Fruit fly (Drosophila melanogaster) whole organism, embryonic: Measurements from ENCODE around the gene CG11382.

ENCODE experiments used
- CG10267 ChIP-seq: fragments of 200-800 bp; sonication (Bioruptor generic); optimal IDR thresholded peaks from 2 replicates; lab custom pipeline; 2018; ENCODE audit warnings: missing biosample characterization, mild to moderate bottlenecking, missing genetic modification characterization, moderate library complexity
- CG11504 ChIP-seq: fragments of 200-800 bp; sonication (Bioruptor generic); optimal IDR thresholded peaks from 3 replicates; lab custom pipeline; 2019; ENCODE audit warnings: missing biosample characterization, mild to moderate bottlenecking, missing genetic modification characterization, moderate library complexity
- CG14050 ChIP-seq: fragments of 200-800 bp; sonication (Bioruptor generic); IDR thresholded peaks from 3 replicates; pipeline ENCODE4 v1.3.6; 2022; ENCODE audit warnings: missing biosample characterization, missing genetic modification characterization
- CG16815 ChIP-seq: fragments of 200-800 bp; sonication (Bioruptor generic); optimal IDR thresholded peaks from 3 replicates; lab custom pipeline; 2017; ENCODE audit warnings: missing biosample characterization, mild to moderate bottlenecking, missing genetic modification characterization
- CG18599 ChIP-seq: fragments of 200-800 bp; sonication (Bioruptor generic); optimal IDR thresholded peaks from 3 replicates; lab custom pipeline; 2017; ENCODE audit warnings: missing biosample characterization, missing genetic modification characterization, mild to moderate bottlenecking, moderate library complexity, missing genetic modification reagents
- CG2678 ChIP-seq: fragments of 200-800 bp; sonication (Bioruptor generic); optimal IDR thresholded peaks from 3 replicates; lab custom pipeline; 2019; ENCODE audit warnings: missing biosample characterization, mild to moderate bottlenecking, missing genetic modification characterization, moderate library complexity
- CG34224 ChIP-seq: fragments of 200-800 bp; sonication (Bioruptor generic); IDR thresholded peaks from 3 replicates; pipeline ENCODE4 v1.3.6; 2022; ENCODE audit warnings: missing biosample characterization, missing genetic modification characterization; ENCODE audit not compliant: partially characterized antibody
- CG34376 ChIP-seq: fragments of 200-800 bp; sonication (Bioruptor generic); optimal IDR thresholded peaks from 2 replicates; lab custom pipeline; 2018; ENCODE audit warnings: missing biosample characterization, mild to moderate bottlenecking, missing genetic modification characterization
- CG3838 ChIP-seq: fragments of 200-800 bp; sonication (Bioruptor generic); optimal IDR thresholded peaks from 3 replicates; lab custom pipeline; 2016; ENCODE audit warnings: missing biosample characterization, missing genetic modification characterization
- CG3995 ChIP-seq: fragments of 200-800 bp; sonication (Bioruptor generic); optimal IDR thresholded peaks from 3 replicates; lab custom pipeline; 2016; ENCODE audit warnings: missing biosample characterization, missing genetic modification characterization
- CG4282 ChIP-seq: fragments of 200-800 bp; sonication (Bioruptor generic); optimal IDR thresholded peaks from 2 replicates; lab custom pipeline; 2016; ENCODE audit warnings: missing biosample characterization, missing genetic modification characterization
- CG4707 ChIP-seq: fragments of 200-800 bp; sonication (Bioruptor generic); optimal IDR thresholded peaks from 2 replicates; lab custom pipeline; 2018; ENCODE audit warnings: missing biosample characterization, mild to moderate bottlenecking, missing genetic modification characterization, moderate library complexity
- CG7556 ChIP-seq: fragments of 200-800 bp; sonication (Bioruptor generic); optimal IDR thresholded peaks from 2 replicates; lab custom pipeline; 2017; ENCODE audit warnings: missing biosample characterization, mild to moderate bottlenecking, missing genetic modification characterization
- CG8478 ChIP-seq: fragments of >200 bp; optimal IDR thresholded peaks from 2 replicates; lab custom pipeline; 2018
- CG9727 ChIP-seq: fragments of 200-800 bp; sonication (Bioruptor generic); optimal IDR thresholded peaks from 3 replicates; lab custom pipeline; 2017; ENCODE audit warnings: missing biosample characterization, mild to moderate bottlenecking, missing genetic modification characterization
- CTCF ChIP-seq: fragments of 200-800 bp; sonication (Bioruptor generic); optimal IDR thresholded peaks from 2 replicates; lab custom pipeline; 2017; ENCODE audit warnings: missing biosample characterization, mild to moderate bottlenecking, missing genetic modification characterization, moderate library complexity
- D19B ChIP-seq: fragments of 200-800 bp; sonication (Bioruptor generic); optimal IDR thresholded peaks from 2 replicates; lab custom pipeline; 2017; ENCODE audit warnings: missing biosample characterization, mild to moderate bottlenecking, missing genetic modification characterization
- Ets65A ChIP-seq: fragments of 200-800 bp; sonication (Bioruptor generic); peaks from one replicate; lab custom pipeline; 2016; ENCODE audit warnings: missing biosample characterization, missing genetic modification characterization
- Fer1 ChIP-seq: fragments of 200-800 bp; sonication (Bioruptor generic); optimal IDR thresholded peaks from 2 replicates; lab custom pipeline; 2017; ENCODE audit warnings: missing biosample characterization, mild to moderate bottlenecking, missing genetic modification characterization
- Nf-YB ChIP-seq: fragments of 200-800 bp; sonication (Bioruptor generic); optimal IDR thresholded peaks from 3 replicates; lab custom pipeline; 2019; ENCODE audit warnings: missing biosample characterization, mild to moderate bottlenecking, missing genetic modification characterization, moderate library complexity
- Nf-YC ChIP-seq: fragments of 200-800 bp; optimal IDR thresholded peaks from 3 replicates; lab custom pipeline; 2019; ENCODE audit warnings: missing biosample characterization, mild to moderate bottlenecking, missing genetic modification characterization, moderate library complexity
- Xrp1 ChIP-seq: fragments of 200-800 bp; sonication (Bioruptor generic); IDR thresholded peaks from 2 replicates; pipeline ENCODE4 v1.3.6; 2022; ENCODE audit warnings: missing biosample characterization, missing genetic modification characterization
- bsh ChIP-seq, 2 experiments: fragments of 200-800 bp; sonication (Bioruptor generic); optimal IDR thresholded peaks; 2 replicates each; lab custom pipeline; 2017 to 2018; ENCODE audit warnings: mild to moderate bottlenecking in 2 of 2, missing biosample characterization in 2 of 2, missing genetic modification characterization in 2 of 2, moderate library complexity in 1 of 2
- crol ChIP-seq: fragments of 200-800 bp; sonication (Bioruptor generic); IDR thresholded peaks from 2 replicates; pipeline ENCODE4 v1.3.6; 2022; ENCODE audit warnings: missing biosample characterization, missing genetic modification characterization
- exex ChIP-seq: fragments of 200-800 bp; sonication (Bioruptor generic); optimal IDR thresholded peaks from 4 replicates; lab custom pipeline; 2018; ENCODE audit warnings: missing biosample characterization, mild to moderate bottlenecking, missing genetic modification characterization, moderate library complexity
- klu ChIP-seq: fragments of 200-800 bp; sonication (Bioruptor generic); IDR thresholded peaks from 2 replicates; pipeline ENCODE4 v1.3.6; 2022; ENCODE audit warnings: missing biosample characterization, missing genetic modification characterization
- lmd ChIP-seq: fragments of 200-800 bp; sonication (Bioruptor generic); IDR thresholded peaks from 2 replicates; pipeline ENCODE4 v1.3.6; 2022; ENCODE audit warnings: missing biosample characterization, missing genetic modification characterization
- pnt ChIP-seq: fragments of 200-800 bp; sonication (Bioruptor generic); optimal IDR thresholded peaks from 3 replicates; lab custom pipeline; 2016; ENCODE audit warnings: missing biosample characterization, missing genetic modification characterization
- row ChIP-seq: fragments of 200-800 bp; sonication (Bioruptor generic); IDR thresholded peaks from 3 replicates; pipeline ENCODE4 v1.3.6; 2022; ENCODE audit warnings: missing biosample characterization, missing genetic modification characterization
- run ChIP-seq: fragments of 200-800 bp; sonication (Bioruptor generic); optimal IDR thresholded peaks from 3 replicates; lab custom pipeline; 2018; ENCODE audit warnings: missing biosample characterization, mild to moderate bottlenecking, missing genetic modification characterization
- sna ChIP-seq: fragments of 200-800 bp; sonication (Bioruptor generic); IDR thresholded peaks from 2 replicates; pipeline ENCODE4 v1.3.6; 2022; ENCODE audit warnings: missing biosample characterization, missing genetic modification characterization; ENCODE audit not compliant: partially characterized antibody
- sr ChIP-seq: fragments of 200-800 bp; sonication (Bioruptor generic); IDR thresholded peaks from 3 replicates; pipeline ENCODE4 v1.3.6; 2022; ENCODE audit warnings: missing biosample characterization, missing genetic modification characterization
- tll ChIP-seq, 2 experiments: fragments of 200-800 bp in 1 of 2; fragments of >200 bp in 1 of 2; sonication (Bioruptor generic) in 1 of 2; optimal IDR thresholded peaks; 2 replicates each; lab custom pipeline; 2017 to 2019; ENCODE audit warnings: missing biosample characterization in 2 of 2, missing genetic modification characterization in 2 of 2, mild to moderate bottlenecking in 1 of 2, moderate library complexity in 1 of 2
- tna ChIP-seq: fragments of 200-800 bp; sonication (Bioruptor generic); IDR thresholded peaks from 2 replicates; pipeline ENCODE4 v1.3.6; 2022; ENCODE audit warnings: missing biosample characterization, missing genetic modification characterization; ENCODE audit not compliant: partially characterized antibody
- trh ChIP-seq: fragments of 200-800 bp; sonication (Bioruptor generic); optimal IDR thresholded peaks from 2 replicates; lab custom pipeline; 2016; ENCODE audit warnings: missing biosample characterization, missing genetic modification characterization
- tx ChIP-seq: fragments of 200-800 bp; sonication (Bioruptor generic); optimal IDR thresholded peaks from 2 replicates; lab custom pipeline; 2016; ENCODE audit warnings: missing biosample characterization, missing genetic modification characterization

Gene CG11382

DNA sequence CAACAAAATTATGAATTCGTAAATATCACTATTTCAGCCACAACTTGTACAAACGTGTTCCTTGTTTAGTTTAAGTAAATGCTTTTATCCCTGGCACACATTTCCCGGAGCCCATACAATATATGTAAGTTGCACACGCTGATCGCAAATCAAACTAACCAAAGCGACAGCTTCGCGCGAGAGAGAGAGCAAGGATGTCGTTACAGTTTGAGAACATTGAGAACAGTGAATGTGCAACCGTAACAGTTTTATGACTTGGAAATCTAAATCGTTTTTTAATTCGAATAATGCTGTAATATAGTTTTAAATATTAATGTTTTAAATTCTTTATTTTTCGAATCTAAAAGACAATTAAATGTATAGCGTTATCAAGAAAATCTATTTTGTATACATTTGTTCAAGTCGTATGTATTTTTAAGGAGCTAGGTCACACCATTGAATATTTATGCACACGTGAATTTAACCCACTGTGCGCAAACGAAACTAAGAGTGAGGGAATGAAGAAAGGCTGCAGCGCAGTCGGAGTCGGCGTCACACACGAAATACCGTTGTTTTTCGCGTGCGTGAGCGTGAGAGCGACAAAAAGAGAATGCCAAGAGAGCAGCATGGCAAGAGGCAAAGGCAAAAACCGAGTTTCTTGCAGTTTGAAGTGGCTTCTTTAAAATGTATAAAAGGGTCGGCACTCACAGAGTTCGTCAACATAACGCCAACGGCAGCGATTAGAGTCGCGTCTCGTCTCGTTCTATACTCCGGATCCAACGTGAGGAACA lies at the start of gene CG11382 (continued):
- TF ChIP-seq CG7556 (GFP tag; lab: Kevin White, UChicago) (no peak), bsh (GFP tag; optimal IDR thresholded peaks at IDR 0.05; lab: Kevin White, UChicago) (no peak), tll (GFP tag; optimal IDR thresholded peaks at IDR 0.05; lab: Kevin White, UChicago) (peak in 1 of 2 experiments; percentile 13), Xrp1 (GFP tag; lab: Robert Waterston, UW) (0 out of 2 replicates have a peak, but pooled peaks have one; percentile 21)

DNA sequence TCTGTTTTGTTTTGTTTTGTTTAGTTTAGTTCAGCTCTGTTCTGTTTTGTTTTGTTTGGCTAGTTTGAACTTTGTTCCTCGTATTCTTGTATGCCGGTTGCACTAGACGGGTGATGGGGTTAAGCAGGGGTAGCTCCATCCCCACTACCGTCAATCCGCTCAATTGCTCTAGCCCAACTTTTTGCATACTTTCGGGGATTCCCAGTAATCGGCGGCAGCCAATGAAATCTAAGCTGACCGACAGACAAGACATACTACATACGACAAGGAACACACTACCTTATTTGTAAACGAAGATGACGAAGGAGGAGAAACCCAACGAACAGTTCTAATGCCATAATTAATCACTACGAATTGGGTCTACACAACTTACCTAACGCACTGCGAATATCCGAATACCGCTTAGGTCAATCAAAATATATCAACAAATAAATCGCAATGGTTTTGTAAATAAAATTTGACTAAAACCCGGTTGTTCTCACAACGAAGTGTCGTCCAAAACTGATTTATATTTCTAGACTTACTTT lies 47.8 kb upstream of the CG11382 start, which contains the start of gene eIF4E7:
TSS of gene eIF4E7 (minus strand) at position 477 of the 527 bp plus-strand sequence.
- TF ChIP-seq Fer1 (no peak), Nf-YC (peak; percentile 65), CG4282 (GFP tag; lab: Kevin White, UChicago) (no peak), Nf-YB (GFP tag; lab: Kevin White, UChicago) (peak; percentile 84), sr (GFP tag; lab: Robert Waterston, UW) (no peak)

DNA sequence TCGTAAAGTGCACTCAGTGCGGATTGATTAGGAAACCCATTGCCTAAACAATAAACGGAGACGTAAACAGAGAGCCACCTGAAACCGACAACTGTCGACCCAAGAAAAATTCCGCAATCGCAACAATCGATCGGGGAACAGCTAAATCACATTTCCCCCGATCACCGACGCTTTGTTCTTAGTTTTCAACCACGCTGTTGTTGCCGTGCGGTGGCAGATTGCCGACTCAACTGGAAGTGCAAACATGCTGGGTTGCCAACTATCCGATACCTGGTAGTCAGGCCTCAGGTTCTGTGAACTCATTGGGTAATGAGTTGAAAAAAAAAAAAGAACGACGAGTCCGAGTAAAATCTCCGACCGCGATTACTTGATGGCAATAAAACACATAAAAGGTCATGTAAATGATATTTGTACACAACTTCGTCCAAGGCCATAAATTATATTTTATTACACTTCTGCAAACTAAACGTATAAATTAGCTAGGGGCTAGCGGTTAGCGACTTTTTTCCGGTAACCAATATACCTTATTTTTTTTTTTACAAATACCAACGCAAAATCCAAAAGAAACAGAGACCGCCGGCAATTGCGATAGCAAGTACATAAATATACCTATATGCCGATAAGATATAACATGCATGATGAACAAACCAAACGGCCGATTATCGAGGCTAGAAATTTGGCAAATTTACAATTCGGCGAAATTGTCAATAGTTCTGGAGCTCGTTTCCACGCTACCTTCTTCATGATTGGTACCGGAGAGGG lies 39.5 kb upstream of the CG11382 start, which contains the start of gene CG11378:
TSS of gene CG11378 (plus strand) at position 712 of the 762 bp plus-strand sequence.
- TF ChIP-seq CG11504 = no peak
- no peak for TF ChIP-seq trh (GFP tag; lab: Kevin White, UChicago)
- TF ChIP-seq CG14050 (GFP tag; lab: Robert Waterston, UW) = no peak
- TF ChIP-seq tx = no peak
- no peak for TF ChIP-seq sna (GFP tag; lab: Robert Waterston, UW)
- TF ChIP-seq CTCF (GFP tag; lab: Kevin White, UChicago) = no peak
- TF ChIP-seq tna (GFP tag; lab: Robert Waterston, UW) = 0 out of 2 replicates have a peak, but pooled peaks have one; percentile 7
- peak; percentile 68 for TF ChIP-seq CG34376 (GFP tag; lab: Kevin White, UChicago)
- TF ChIP-seq CG2678 (tag; lab: Kevin White, UChicago) = peak; percentile 27
- no peak for TF ChIP-seq run (tag; lab: Kevin White, UChicago)
- TF ChIP-seq lmd (GFP tag; lab: Robert Waterston, UW) = no peak
- TF ChIP-seq D19B (GFP tag; lab: Kevin White, UChicago) = peak; percentile 85
- no peak for TF ChIP-seq CG3838 (GFP tag; lab: Kevin White, UChicago)
- TF ChIP-seq pnt (GFP tag; lab: Kevin White, UChicago) = no peak
- TF ChIP-seq CG10267 (tag; lab: Kevin White, UChicago) = no peak
- TF ChIP-seq CG16815 (GFP tag; lab: Kevin White, UChicago) = no peak
- TF ChIP-seq Ets65A = peak; percentile 31
- no peak for TF ChIP-seq CG34224 (GFP tag; lab: Robert Waterston, UW)
- peak; percentile 66 for TF ChIP-seq exex (tag; lab: Kevin White, UChicago)
- peak; percentile 16 for TF ChIP-seq CG18599 (GFP tag; lab: Kevin White, UChicago)
- no peak for TF ChIP-seq klu
- no peak for TF ChIP-seq crol
- no peak for TF ChIP-seq CG8478 (lab: Kevin White, UChicago)
- TF ChIP-seq CG3995 (GFP tag; lab: Kevin White, UChicago) = peak; percentile 3
- peak; percentile 31; the same call in 1 of the 3 replicates for TF ChIP-seq row (GFP tag; lab: Robert Waterston, UW)
- TF ChIP-seq CG4707 = no peak
- peak; percentile 12 for TF ChIP-seq CG9727 (GFP tag; lab: Kevin White, UChicago)
- TF ChIP-seq, all 482 proteins: peak for 10
